Fruit fly (Drosophila melanogaster): ENCODE results near the gene CG32452.

DNA sequence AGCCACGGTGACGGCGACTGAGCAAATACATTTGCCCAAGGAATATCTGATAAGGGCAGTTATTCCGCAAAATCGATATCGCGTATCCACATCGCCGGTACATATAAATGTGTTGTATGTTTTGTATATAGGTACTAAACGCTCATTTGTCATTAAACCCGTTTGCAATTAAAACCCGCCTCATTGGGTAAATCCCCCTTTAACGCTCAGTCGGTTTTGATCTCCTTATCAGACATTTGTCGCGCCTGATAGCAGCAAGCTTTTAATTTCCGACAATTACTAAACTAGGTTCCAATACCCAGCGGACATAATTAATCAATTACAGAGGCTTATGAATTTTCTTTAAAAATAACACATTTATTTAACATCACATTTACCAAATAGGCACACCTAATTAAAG lies 13.9 kb downstream of the CG32452 start:
- TF ChIP-seq CG32264 (GFP tag; optimal IDR thresholded peaks at IDR 0.05), result no peak
- TF ChIP-seq Abd-B (GFP tag; optimal IDR thresholded peaks at IDR 0.05), result no peak
- no peak for TF ChIP-seq Hnf4 (GFP tag; optimal IDR thresholded peaks at IDR 0.05)

All from whole organism, wandering third instar larva.